Worm (Caenorhabditis elegans) whole organism, early embryonic: Measurements from ENCODE around the gene F32E10.5.

Experiments
- B0310.2 ChIP-seq: sonication (generic microtip); optimal IDR thresholded peaks from 2 replicates; lab custom pipeline; 2016; ENCODE audit warnings: mild to moderate bottlenecking, missing genetic modification characterization, missing compliant biosample characterization
- F13C5.2 ChIP-seq: sonication (generic microtip); optimal IDR thresholded peaks from 2 replicates; lab custom pipeline; 2017; ENCODE audit warnings: mild to moderate bottlenecking, missing genetic modification characterization, inconsistent platforms, missing compliant biosample characterization
- aly-1 ChIP-seq: sonication (generic microtip); optimal IDR thresholded peaks from 2 replicates; lab custom pipeline; 2016; ENCODE audit warnings: missing genetic modification characterization, missing compliant biosample characterization
- ama-1 ChIP-seq: fragments of 150-350 bp; optimal IDR thresholded peaks from 2 replicates; lab custom pipeline; 2014
- ceh-13 ChIP-seq: fragments of 200-800 bp; sonication (Bioruptor generic); optimal IDR thresholded peaks from 2 replicates; lab custom pipeline; 2018; ENCODE audit warnings: mild to moderate bottlenecking, missing genetic modification characterization, missing compliant biosample characterization
- ceh-36 ChIP-seq: sonication (generic microtip); optimal IDR thresholded peaks from 2 replicates; lab custom pipeline; 2016; ENCODE audit warnings: missing genetic modification characterization, inconsistent platforms, missing compliant biosample characterization
- ets-7 ChIP-seq: sonication (generic microtip); optimal IDR thresholded peaks from 2 replicates; lab custom pipeline; 2016; ENCODE audit warnings: missing genotype, missing genetic modification characterization, missing compliant biosample characterization
- flt-1 ChIP-seq: fragments of 200-800 bp; sonication (Bioruptor generic); IDR thresholded peaks from 2 replicates; pipeline ENCODE4 v1.3.6; 2022; ENCODE audit warnings: missing genetic modification characterization, missing compliant biosample characterization
- hmbx-1 ChIP-seq: sonication (generic microtip); optimal IDR thresholded peaks from 2 replicates; lab custom pipeline; 2016; ENCODE audit warnings: mild to moderate bottlenecking, missing genetic modification characterization, missing compliant biosample characterization
- hmg-4 ChIP-seq: fragments of 200-800 bp; sonication (Bioruptor generic); optimal IDR thresholded peaks from 2 replicates; lab custom pipeline; 2018; ENCODE audit warnings: mild to moderate bottlenecking, missing genetic modification characterization, missing compliant biosample characterization
- hnd-1 ChIP-seq: sonication (generic microtip); optimal IDR thresholded peaks from 2 replicates; lab custom pipeline; 2016; ENCODE audit warnings: missing genetic modification characterization, missing compliant biosample characterization
- pes-1 ChIP-seq: fragments of 200-800 bp; sonication (Bioruptor generic); IDR thresholded peaks from 2 replicates; pipeline ENCODE4 v1.3.6; 2022; ENCODE audit warnings: missing genetic modification reagents, missing genetic modification characterization, missing compliant biosample characterization
- scrt-1 ChIP-seq: fragments of 200-800 bp; sonication (Bioruptor generic); IDR thresholded peaks from 2 replicates; pipeline ENCODE4 v1.3.6; 2022; ENCODE audit warnings: missing genetic modification characterization, missing compliant biosample characterization
- sea-1 ChIP-seq: fragments of 200-800 bp; sonication (Bioruptor generic); conservative IDR thresholded peaks from 2 replicates; pipeline ENCODE4 v1.3.6; 2022; ENCODE audit warnings: missing genetic modification characterization, missing compliant biosample characterization
- tbx-11 ChIP-seq: fragments of 200-800 bp; sonication (Bioruptor generic); IDR thresholded peaks from 2 replicates; pipeline ENCODE4 v1.3.6; 2022; ENCODE audit warnings: missing genetic modification characterization, missing compliant biosample characterization
- tbx-37 ChIP-seq: fragments of 200-800 bp; sonication (Bioruptor generic); conservative IDR thresholded peaks from 2 replicates; pipeline ENCODE4 v1.3.6; 2022; ENCODE audit warnings: missing genetic modification reagents, missing genetic modification characterization, missing compliant biosample characterization
- tra-4 ChIP-seq: sonication (generic microtip); optimal IDR thresholded peaks from 2 replicates; lab custom pipeline; 2017; ENCODE audit warnings: missing genetic modification characterization, missing compliant biosample characterization

Gene F32E10.5

ce11 chrIV:7605413-7605812 is 27.2 kb upstream of the F32E10.5 start:
- TF ChIP-seq scrt-1 (GFP tag; lab: Robert Waterston, UW): no peak
- TF ChIP-seq tra-4: no peak
- no peak for TF ChIP-seq pes-1 (GFP tag; lab: Robert Waterston, UW)
- TF ChIP-seq sea-1: no peak
- no peak for TF ChIP-seq F13C5.2
- no peak for TF ChIP-seq hnd-1
- TF ChIP-seq ceh-36 (tag; lab: Kevin White, UChicago): no peak
- TF ChIP-seq hmg-4 (GFP tag; lab: Kevin White, UChicago): no peak
- TF ChIP-seq B0310.2 (tag; lab: Kevin White, UChicago): no peak
- no peak for TF ChIP-seq tbx-11
- no peak for TF ChIP-seq hmbx-1
- TF ChIP-seq flt-1 (GFP tag; lab: Robert Waterston, UW): no peak
- no peak for TF ChIP-seq ets-7 (tag; lab: Kevin White, UChicago)
- no peak for TF ChIP-seq aly-1 (tag; lab: Kevin White, UChicago)
- no peak for TF ChIP-seq ama-1 (lab: Kevin White, UChicago)
- no peak for TF ChIP-seq tbx-37 (GFP tag; lab: Robert Waterston, UW)
- TF ChIP-seq ceh-13: no peak

DNA sequence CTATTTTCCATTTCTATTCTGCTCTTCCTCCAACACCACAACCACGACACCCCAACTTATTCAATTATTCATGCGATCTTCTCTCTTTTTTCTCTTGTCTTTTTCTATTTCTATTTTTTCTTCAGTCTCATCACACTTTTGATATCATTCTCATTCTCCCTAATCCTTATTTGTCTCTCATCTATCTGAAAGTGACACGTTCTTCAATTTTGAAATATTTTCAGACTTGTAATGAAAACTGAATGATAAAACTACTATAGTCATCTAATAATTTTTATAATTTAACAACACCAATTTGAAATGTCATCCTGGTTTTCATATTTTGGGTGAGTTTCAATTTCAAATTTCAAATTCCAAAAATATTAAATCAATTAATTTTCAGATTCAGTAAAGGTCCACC is 10.4 kb upstream of the F32E10.5 start, which contains the start of gene cla-1:
Gene cla-1, plus strand, starts transcription at position 301 of the 400 bp plus-strand sequence.
- TF ChIP-seq ceh-13: no peak

DNA sequence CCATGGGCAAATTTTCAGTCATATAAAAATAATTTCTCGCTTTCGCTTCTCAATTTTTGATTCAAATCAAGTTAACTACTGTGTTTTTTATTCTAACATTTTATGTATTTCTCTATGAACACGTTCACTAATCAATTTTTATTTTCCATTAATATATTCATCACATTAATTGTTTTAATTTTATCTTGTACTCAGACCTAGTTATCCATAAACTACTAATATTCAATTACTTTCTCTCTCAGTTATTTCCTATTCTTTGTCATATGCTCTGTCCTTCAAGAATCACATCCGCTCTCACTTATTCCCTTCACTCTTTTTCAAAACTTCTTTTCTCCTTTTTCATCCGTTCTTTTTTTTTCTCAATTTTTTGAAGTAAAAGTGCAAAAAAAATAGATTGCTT is 8.8 kb upstream of the F32E10.5 start:
- no peak for TF ChIP-seq tra-4
- TF ChIP-seq hnd-1: no peak
- no peak for TF ChIP-seq B0310.2 (tag; lab: Kevin White, UChicago)
- no peak for TF ChIP-seq ceh-36 (tag; lab: Kevin White, UChicago)
- no peak for TF ChIP-seq tbx-11
- no peak for TF ChIP-seq ceh-13
- no peak for TF ChIP-seq sea-1
- TF ChIP-seq scrt-1 (GFP tag; lab: Robert Waterston, UW): no peak
- TF ChIP-seq aly-1 (tag; lab: Kevin White, UChicago): no peak
- no peak for TF ChIP-seq tbx-37 (GFP tag; lab: Robert Waterston, UW)
- TF ChIP-seq hmg-4 (GFP tag; lab: Kevin White, UChicago): no peak
- TF ChIP-seq pes-1 (GFP tag; lab: Robert Waterston, UW): no peak
- no peak for TF ChIP-seq hmbx-1
- TF ChIP-seq flt-1 (GFP tag; lab: Robert Waterston, UW): no peak

- TF ChIP-seq F13C5.2 (no peak), ets-7 (tag; lab: Kevin White, UChicago) (no peak), hnd-1 (no peak), hmg-4 (GFP tag; lab: Kevin White, UChicago) (no peak), ceh-13 (no peak), tbx-37 (GFP tag; lab: Robert Waterston, UW) (no peak), ama-1 (lab: Kevin White, UChicago) (no peak), aly-1 (tag; lab: Kevin White, UChicago) (no peak), ceh-36 (tag; lab: Kevin White, UChicago) (no peak), B0310.2 (tag; lab: Kevin White, UChicago) (no peak), scrt-1 (GFP tag; lab: Robert Waterston, UW) (no peak), pes-1 (GFP tag; lab: Robert Waterston, UW) (no peak), flt-1 (GFP tag; lab: Robert Waterston, UW) (no peak), tbx-11 (no peak)
Measured at ce11 chrIV:7585273-7585882, 7.2 kb upstream of the F32E10.5 start.

DNA sequence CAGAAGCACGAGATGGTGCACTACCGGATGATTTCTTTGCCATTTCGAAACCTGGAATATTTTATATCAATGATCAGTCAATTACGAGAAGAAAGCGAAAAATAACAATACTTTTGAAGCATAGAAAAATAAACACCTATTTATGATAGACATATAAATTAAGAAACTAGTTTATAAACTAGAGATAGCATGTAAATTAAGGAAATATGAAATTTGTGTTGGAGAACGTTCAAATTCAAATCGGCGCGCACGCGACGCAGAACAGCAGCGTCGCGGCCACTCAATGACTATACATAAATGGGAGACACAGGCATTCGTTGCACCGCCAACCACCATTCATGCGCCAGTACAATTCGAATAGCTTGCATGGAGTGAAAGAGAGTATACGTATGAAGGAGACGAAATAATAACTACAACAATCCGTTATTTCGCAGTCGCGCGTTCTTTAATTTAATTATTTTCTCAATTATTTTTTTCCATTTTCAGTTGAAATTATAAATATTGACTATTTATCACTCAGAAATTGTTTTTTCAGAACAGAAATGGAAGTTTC is 2.0 kb upstream of the F32E10.5 start, which contains the start of the genes cec-5 and nol-10:
Gene cec-5, minus strand, starts transcription at position 51 of the 553 bp plus-strand sequence.
Gene nol-10, plus strand, starts transcription at position 536 of the 553 bp plus-strand sequence.
- no peak for TF ChIP-seq scrt-1 (GFP tag; lab: Robert Waterston, UW)
- TF ChIP-seq F13C5.2: peak; percentile 72
- peak; percentile 52; the same call in 1 of the 2 replicates for TF ChIP-seq flt-1 (GFP tag; lab: Robert Waterston, UW)

DNA sequence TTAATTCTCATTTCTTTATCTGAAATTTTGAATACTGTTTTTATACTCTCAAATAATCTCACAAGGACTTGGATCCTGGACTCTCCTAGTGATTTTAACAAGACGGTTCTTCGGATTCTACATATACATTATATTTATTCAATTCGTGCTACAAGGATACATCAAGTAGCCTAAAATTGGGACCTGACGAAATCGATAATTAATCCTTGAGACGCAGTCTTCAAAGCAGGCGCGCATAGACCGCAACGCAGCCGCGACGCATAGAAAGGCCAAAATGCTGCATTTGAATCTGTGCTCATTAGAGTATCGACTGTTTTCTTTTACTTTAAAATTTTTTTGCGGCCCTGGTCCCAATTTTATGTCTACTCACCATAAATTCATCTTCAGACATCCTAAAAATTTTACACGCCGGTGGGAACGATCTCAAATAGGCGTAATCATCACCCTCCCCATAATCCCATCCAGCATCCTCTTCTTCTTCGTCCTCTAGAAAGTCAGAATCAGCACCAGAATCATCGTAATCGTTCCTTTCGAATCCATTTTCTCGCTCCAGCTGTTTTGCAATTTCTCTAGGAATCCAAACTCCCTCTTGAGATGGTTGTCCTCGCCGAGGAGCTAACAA is 2.9 kb downstream of the F32E10.5 start, which contains the start of gene cec-4:
Gene cec-4, plus strand, starts transcription at position 572 of the 622 bp plus-strand sequence.
- no peak for TF ChIP-seq tbx-11
- TF ChIP-seq flt-1 (GFP tag; lab: Robert Waterston, UW): no peak
- peak; percentile 52 for TF ChIP-seq ama-1 (lab: Kevin White, UChicago)

- TF ChIP-seq hmbx-1: peak; percentile 84
- peak; percentile 97 for TF ChIP-seq tbx-37 (GFP tag; lab: Robert Waterston, UW)
- peak; percentile 95 for TF ChIP-seq aly-1 (tag; lab: Kevin White, UChicago)
- peak; percentile 95 for TF ChIP-seq F13C5.2
- peak; percentile 90 for TF ChIP-seq ets-7 (tag; lab: Kevin White, UChicago)
- peak; percentile 87 for TF ChIP-seq ceh-13
- TF ChIP-seq tbx-11: peak; percentile 92
- peak; percentile 96 for TF ChIP-seq pes-1 (GFP tag; lab: Robert Waterston, UW)
- TF ChIP-seq hmg-4 (GFP tag; lab: Kevin White, UChicago): peak; percentile 99
- peak; percentile 95 for TF ChIP-seq scrt-1 (GFP tag; lab: Robert Waterston, UW)
- peak; percentile 96 for TF ChIP-seq hnd-1
- peak; percentile 97 for TF ChIP-seq sea-1
- TF ChIP-seq flt-1 (GFP tag; lab: Robert Waterston, UW): peak; percentile 97
- peak; percentile 94 for TF ChIP-seq B0310.2 (tag; lab: Kevin White, UChicago)
- peak; percentile 96 for TF ChIP-seq tra-4
- peak; percentile 96 for TF ChIP-seq ceh-36 (tag; lab: Kevin White, UChicago)
- peak; percentile 5 for TF ChIP-seq ama-1 (lab: Kevin White, UChicago)
Measured at ce11 chrIV:7573944-7574343, 4.2 kb downstream of the F32E10.5 start.
